Fruit fly (Drosophila melanogaster): Measurements from ENCODE around the gene CG13293.

Gene CG13293

dm6 chr3L:6082561-6082960, at the start of gene CG13293:
Gene CG13293, plus strand, starts transcription at chr3L:6082883.
- TF ChIP-seq insv (optimal IDR thresholded peaks at IDR 0.05) (no peak), Sin3A (optimal IDR thresholded peaks at IDR 0.05) (no peak), h (optimal IDR thresholded peaks at IDR 0.05) (no peak), Myc (optimal IDR thresholded peaks at IDR 0.05) (no peak), ttk (optimal IDR thresholded peaks at IDR 0.05) (no peak), psq (optimal IDR thresholded peaks at IDR 0.05) (no peak)

dm6 chr3L:6033008-6033407, 49.7 kb upstream of the CG13293 start:
- no peak for TF ChIP-seq psq (optimal IDR thresholded peaks at IDR 0.05)
- TF ChIP-seq h (optimal IDR thresholded peaks at IDR 0.05): no peak
- no peak for TF ChIP-seq insv (optimal IDR thresholded peaks at IDR 0.05)
- no peak for TF ChIP-seq Myc (optimal IDR thresholded peaks at IDR 0.05)
- TF ChIP-seq ttk (optimal IDR thresholded peaks at IDR 0.05): no peak
- no peak for TF ChIP-seq Sin3A (optimal IDR thresholded peaks at IDR 0.05)

dm6 chr3L:6034511-6034910, 48.2 kb upstream of the CG13293 start, which contains the start of gene CG10477:
Gene CG10477, minus strand, starts transcription at chr3L:6034611.
- no peak for TF ChIP-seq Sin3A (optimal IDR thresholded peaks at IDR 0.05)
- TF ChIP-seq insv (optimal IDR thresholded peaks at IDR 0.05): no peak
- no peak for TF ChIP-seq ttk (optimal IDR thresholded peaks at IDR 0.05)
- no peak for TF ChIP-seq h (optimal IDR thresholded peaks at IDR 0.05)
- TF ChIP-seq Myc (optimal IDR thresholded peaks at IDR 0.05): no peak
- no peak for TF ChIP-seq psq (optimal IDR thresholded peaks at IDR 0.05)

dm6 chr3L:6034916-6035315, 47.8 kb upstream of the CG13293 start, which contains the start of gene yip7:
Gene yip7, plus strand, starts transcription at chr3L:6035216.
- TF ChIP-seq Sin3A (optimal IDR thresholded peaks at IDR 0.05) (no peak), Myc (optimal IDR thresholded peaks at IDR 0.05) (no peak), insv (optimal IDR thresholded peaks at IDR 0.05) (no peak), h (optimal IDR thresholded peaks at IDR 0.05) (no peak), ttk (optimal IDR thresholded peaks at IDR 0.05) (no peak), psq (optimal IDR thresholded peaks at IDR 0.05) (no peak)

dm6 chr3L:6036141-6036540, 46.5 kb upstream of the CG13293 start:
- TF ChIP-seq psq (optimal IDR thresholded peaks at IDR 0.05) (no peak), h (optimal IDR thresholded peaks at IDR 0.05) (no peak), insv (optimal IDR thresholded peaks at IDR 0.05) (no peak), Myc (optimal IDR thresholded peaks at IDR 0.05) (no peak), ttk (optimal IDR thresholded peaks at IDR 0.05) (no peak), Sin3A (optimal IDR thresholded peaks at IDR 0.05) (no peak)

dm6 chr3L:6036811-6037210, 45.9 kb upstream of the CG13293 start, which contains the start of gene CG6462:
Gene CG6462, plus strand, starts transcription at chr3L:6037111.
- TF ChIP-seq insv (optimal IDR thresholded peaks at IDR 0.05): no peak
- TF ChIP-seq Sin3A (optimal IDR thresholded peaks at IDR 0.05): no peak
- no peak for TF ChIP-seq Myc (optimal IDR thresholded peaks at IDR 0.05)
- TF ChIP-seq ttk (optimal IDR thresholded peaks at IDR 0.05): no peak
- TF ChIP-seq h (optimal IDR thresholded peaks at IDR 0.05): no peak
- TF ChIP-seq psq (optimal IDR thresholded peaks at IDR 0.05): no peak

- TF ChIP-seq Sin3A (optimal IDR thresholded peaks at IDR 0.05) (no peak), psq (optimal IDR thresholded peaks at IDR 0.05) (no peak), ttk (optimal IDR thresholded peaks at IDR 0.05) (no peak), Myc (optimal IDR thresholded peaks at IDR 0.05) (no peak), h (optimal IDR thresholded peaks at IDR 0.05) (no peak), insv (optimal IDR thresholded peaks at IDR 0.05) (no peak)
Observed at dm6 chr3L:6038720-6039205, 43.9 kb upstream of the CG13293 start, which contains the start of gene Jon65Aiv. Gene Jon65Aiv, plus strand, starts transcription at chr3L:6039155.

dm6 chr3L:6050230-6050807, 32.4 kb upstream of the CG13293 start, which contains the start of gene Jon65Aiii:
Gene Jon65Aiii, plus strand, starts transcription at chr3L:6050757.
- no peak for TF ChIP-seq Sin3A (optimal IDR thresholded peaks at IDR 0.05)
- TF ChIP-seq Myc (optimal IDR thresholded peaks at IDR 0.05): no peak
- TF ChIP-seq h (optimal IDR thresholded peaks at IDR 0.05): no peak
- no peak for TF ChIP-seq ttk (optimal IDR thresholded peaks at IDR 0.05)
- TF ChIP-seq insv (optimal IDR thresholded peaks at IDR 0.05): no peak
- no peak for TF ChIP-seq psq (optimal IDR thresholded peaks at IDR 0.05)

dm6 chr3L:6052021-6052420, 30.7 kb upstream of the CG13293 start, which contains the start of gene Jon65Aii:
Gene Jon65Aii, plus strand, starts transcription at chr3L:6052321.
- TF ChIP-seq h (optimal IDR thresholded peaks at IDR 0.05) (no peak), Sin3A (optimal IDR thresholded peaks at IDR 0.05) (no peak)

dm6 chr3L:6054343-6054742, 28.3 kb upstream of the CG13293 start, which contains the start of gene Jon65Ai:
Gene Jon65Ai, minus strand, starts transcription at chr3L:6054443.
- TF ChIP-seq h (optimal IDR thresholded peaks at IDR 0.05) (no peak), Sin3A (optimal IDR thresholded peaks at IDR 0.05) (no peak), ttk (optimal IDR thresholded peaks at IDR 0.05) (no peak), insv (optimal IDR thresholded peaks at IDR 0.05) (no peak), Myc (optimal IDR thresholded peaks at IDR 0.05) (no peak), psq (optimal IDR thresholded peaks at IDR 0.05) (no peak)

- TF ChIP-seq ttk (optimal IDR thresholded peaks at IDR 0.05) (no peak), Sin3A (optimal IDR thresholded peaks at IDR 0.05) (no peak), Myc (optimal IDR thresholded peaks at IDR 0.05) (no peak), h (optimal IDR thresholded peaks at IDR 0.05) (no peak), psq (optimal IDR thresholded peaks at IDR 0.05) (no peak), insv (optimal IDR thresholded peaks at IDR 0.05) (no peak)
Observed at dm6 chr3L:6054803-6055202, 27.9 kb upstream of the CG13293 start, which contains the start of gene tant. Gene tant, plus strand, starts transcription at chr3L:6055136.

- TF ChIP-seq insv (optimal IDR thresholded peaks at IDR 0.05) (no peak), psq (optimal IDR thresholded peaks at IDR 0.05) (no peak), Myc (optimal IDR thresholded peaks at IDR 0.05) (no peak), ttk (optimal IDR thresholded peaks at IDR 0.05) (no peak), h (optimal IDR thresholded peaks at IDR 0.05) (no peak), Sin3A (optimal IDR thresholded peaks at IDR 0.05) (no peak)
Observed at dm6 chr3L:6059062-6059708, 23.5 kb upstream of the CG13293 start, which contains the start of gene CG6592. Gene CG6592, plus strand, starts transcription at chr3L:6059658.

Measured in Kc167 (cell line).